Fruit fly (Drosophila melanogaster): ENCODE measurements around the gene CG7694.

DNA sequence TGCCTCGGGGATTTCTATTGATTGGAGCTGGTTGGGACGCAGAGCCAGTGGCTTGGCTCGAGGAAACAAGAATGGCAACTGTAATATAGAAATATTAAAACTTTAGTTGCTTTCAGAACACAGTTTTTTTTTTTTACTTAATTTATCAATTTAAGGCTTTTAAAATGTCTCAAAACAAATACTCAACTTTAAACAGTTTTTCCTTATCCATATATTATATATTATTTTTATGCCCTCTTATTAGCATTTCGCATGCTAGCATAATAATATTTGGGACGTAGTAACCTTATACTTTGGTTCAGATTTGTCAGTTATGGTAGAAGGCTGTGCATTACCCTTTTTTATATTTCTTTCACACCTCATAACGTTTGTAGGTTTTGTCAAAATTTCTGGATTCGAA lies 25.5 kb downstream of the CG7694 start, which contains the start of gene Tssk:
- TF ChIP-seq CG8319 (GFP tag; optimal IDR thresholded peaks at IDR 0.05) (no peak), vri (GFP tag; optimal IDR thresholded peaks at IDR 0.05) (no peak), ss (GFP tag; optimal IDR thresholded peaks at IDR 0.05) (no peak), Eip75B (GFP tag; optimal IDR thresholded peaks at IDR 0.05) (no peak)

Data from whole organism, prepupa.